Worm (Caenorhabditis elegans): ENCODE data around the gene C56E6.4.

Gene C56E6.4

DNA sequence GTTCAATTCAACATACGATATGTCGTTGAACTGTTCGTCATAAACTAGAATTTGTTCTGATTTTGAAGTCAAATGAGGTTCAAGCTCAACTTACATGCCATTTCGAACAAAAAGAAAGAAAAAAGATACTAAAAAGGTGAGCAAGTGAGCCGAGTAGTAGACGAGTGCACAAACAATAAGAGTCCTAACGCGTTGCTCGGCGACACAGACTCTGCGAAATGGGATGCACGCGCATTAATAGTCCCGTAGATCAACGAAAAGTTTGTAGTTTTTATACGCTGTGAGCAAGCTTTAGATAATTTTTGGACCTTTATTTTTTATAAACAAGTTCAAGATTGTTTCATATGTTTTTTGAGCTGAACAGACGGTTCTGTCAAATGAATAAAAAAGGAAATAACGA lies at the start of gene C56E6.4:
Gene C56E6.4, minus strand, starts transcription at position 101 of the 400 bp plus-strand sequence.
- TF ChIP-seq tab-1 (GFP tag; IDR thresholded peaks at IDR 0.05) (no peak), cog-1 (tag; optimal IDR thresholded peaks at IDR 0.05) (no peak), klf-2 (GFP tag; conservative IDR thresholded peaks at IDR 0.05) (no peak), flt-1 (GFP tag; IDR thresholded peaks at IDR 0.05) (no peak)

ce11 chrII:6575647-6576046 lies 47.1 kb upstream of the C56E6.4 start, which contains the start of gene sra-29:
Gene sra-29, minus strand, starts transcription at chrII:6575747.
- no peak for TF ChIP-seq ztf-29 (GFP tag; IDR thresholded peaks at IDR 0.05)
- TF ChIP-seq cog-1 (tag; optimal IDR thresholded peaks at IDR 0.05) = no peak
- TF ChIP-seq T22C8.4 (GFP tag; IDR thresholded peaks at IDR 0.05) = no peak
- no peak for TF ChIP-seq ztf-23 (GFP tag; IDR thresholded peaks at IDR 0.05)
- no peak for TF ChIP-seq ref-1 (GFP tag; conservative IDR thresholded peaks at IDR 0.05)
- no peak for TF ChIP-seq med-1 (GFP tag; optimal IDR thresholded peaks at IDR 0.05; ENCODE audit: insufficient read depth)
- TF ChIP-seq flt-1 (GFP tag; IDR thresholded peaks at IDR 0.05) = no peak
- TF ChIP-seq tab-1 (GFP tag; IDR thresholded peaks at IDR 0.05) = no peak
- TF ChIP-seq klf-2 (GFP tag; conservative IDR thresholded peaks at IDR 0.05) = no peak

DNA sequence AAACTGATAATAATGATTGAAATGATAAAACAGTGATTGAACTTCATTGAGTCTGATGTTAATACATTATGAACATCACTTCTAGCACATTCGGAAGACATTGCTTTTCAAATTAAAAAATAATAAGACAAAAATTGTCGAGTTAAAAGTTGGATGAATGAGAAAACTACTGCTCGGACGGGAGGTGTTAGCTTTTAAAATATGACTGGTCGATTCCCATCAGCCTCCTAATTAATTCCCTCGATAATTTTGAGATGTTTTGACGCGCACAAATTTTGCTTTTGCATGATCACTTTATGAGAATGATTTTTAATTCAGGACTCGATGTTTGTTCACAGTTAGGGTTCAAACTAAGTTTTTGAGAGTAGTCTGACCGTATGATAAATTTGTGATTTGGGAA lies 45.1 kb upstream of the C56E6.4 start, which contains the start of gene sra-28:
Gene sra-28, minus strand, starts transcription at position 101 of the 400 bp plus-strand sequence.
- TF ChIP-seq ztf-29 (GFP tag; IDR thresholded peaks at IDR 0.05) = no peak
- no peak for TF ChIP-seq cog-1 (tag; optimal IDR thresholded peaks at IDR 0.05)
- TF ChIP-seq T22C8.4 (GFP tag; IDR thresholded peaks at IDR 0.05) = no peak
- no peak for TF ChIP-seq klf-2 (GFP tag; conservative IDR thresholded peaks at IDR 0.05)
- TF ChIP-seq ref-1 (GFP tag; conservative IDR thresholded peaks at IDR 0.05) = no peak
- TF ChIP-seq med-1 (GFP tag; optimal IDR thresholded peaks at IDR 0.05; ENCODE audit: insufficient read depth) = no peak
- no peak for TF ChIP-seq flt-1 (GFP tag; IDR thresholded peaks at IDR 0.05)
- TF ChIP-seq tab-1 (GFP tag; IDR thresholded peaks at IDR 0.05) = no peak
- TF ChIP-seq ztf-23 (GFP tag; IDR thresholded peaks at IDR 0.05) = no peak

DNA sequence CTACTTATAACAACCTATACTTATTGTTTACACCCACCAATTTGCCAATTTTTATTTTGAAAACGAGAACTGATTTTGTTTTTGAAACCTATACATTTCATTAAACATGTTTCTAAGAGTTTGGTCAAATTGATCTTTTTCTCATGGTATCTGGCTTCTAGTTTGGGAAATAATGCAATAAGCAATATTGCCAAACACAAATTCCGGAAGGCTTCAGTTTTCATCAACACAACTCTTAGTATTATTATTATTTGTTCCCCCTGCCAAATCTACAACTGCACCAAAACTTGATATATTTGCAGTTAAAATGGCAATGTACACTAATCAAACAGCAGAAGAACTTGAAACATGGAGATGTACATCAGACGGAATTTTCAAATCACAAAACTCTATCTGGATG lies 40.2 kb upstream of the C56E6.4 start, which contains the start of gene sra-27:
Gene sra-27, plus strand, starts transcription at position 301 of the 400 bp plus-strand sequence.
- TF ChIP-seq klf-2 (GFP tag; conservative IDR thresholded peaks at IDR 0.05) = no peak

ce11 chrII:6566628-6567180 lies 38.2 kb upstream of the C56E6.4 start, which contains the start of the genes F18C5.5 and F18C5.9:
Gene F18C5.5, minus strand, starts transcription at chrII:6566728.
Gene F18C5.9, plus strand, starts transcription at chrII:6567130.
- TF ChIP-seq tab-1 (GFP tag; IDR thresholded peaks at IDR 0.05) = no peak
- TF ChIP-seq ztf-29 (GFP tag; IDR thresholded peaks at IDR 0.05) = no peak
- TF ChIP-seq med-1 (GFP tag; optimal IDR thresholded peaks at IDR 0.05; ENCODE audit: insufficient read depth) = no peak
- no peak for TF ChIP-seq cog-1 (tag; optimal IDR thresholded peaks at IDR 0.05)
- no peak for TF ChIP-seq T22C8.4 (GFP tag; IDR thresholded peaks at IDR 0.05)
- no peak for TF ChIP-seq klf-2 (GFP tag; conservative IDR thresholded peaks at IDR 0.05)
- no peak for TF ChIP-seq ref-1 (GFP tag; conservative IDR thresholded peaks at IDR 0.05)
- no peak for TF ChIP-seq flt-1 (GFP tag; IDR thresholded peaks at IDR 0.05)
- TF ChIP-seq ztf-23 (GFP tag; IDR thresholded peaks at IDR 0.05) = no peak

DNA sequence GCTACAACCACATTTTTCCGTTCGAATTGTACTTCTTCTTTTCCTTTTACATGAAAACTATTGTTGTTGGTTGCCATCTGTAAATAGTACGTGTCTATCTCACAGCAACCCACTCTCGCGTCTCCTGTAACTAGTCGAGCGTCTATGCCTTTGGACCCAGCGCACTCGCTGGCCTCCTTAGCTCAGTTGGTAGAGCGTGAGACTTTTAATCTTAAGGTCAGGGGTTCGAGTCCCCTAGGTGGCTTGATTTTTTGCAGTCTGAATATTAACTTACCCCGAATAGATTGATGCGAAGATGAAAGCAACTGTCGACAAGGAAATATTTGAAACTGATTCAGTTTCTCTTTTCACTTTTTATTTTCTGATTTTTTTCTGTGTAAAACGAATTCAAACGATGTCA lies 36.5 kb upstream of the C56E6.4 start, which contains the start of gene mpz-3:
Gene mpz-3, minus strand, starts transcription at position 320 of the 400 bp plus-strand sequence.
- no peak for TF ChIP-seq cog-1 (tag; optimal IDR thresholded peaks at IDR 0.05)
- peak; percentile 82; the same call in 1 of the 2 replicates for TF ChIP-seq tab-1 (GFP tag; IDR thresholded peaks at IDR 0.05)
- TF ChIP-seq flt-1 (GFP tag; IDR thresholded peaks at IDR 0.05) = peak; percentile 86
- TF ChIP-seq klf-2 (GFP tag; conservative IDR thresholded peaks at IDR 0.05) = no peak; the same call in none of the 2 replicates
- TF ChIP-seq med-1 (GFP tag; optimal IDR thresholded peaks at IDR 0.05; ENCODE audit: insufficient read depth) = peak; percentile 66
- peak; percentile 61 for TF ChIP-seq ref-1 (GFP tag; conservative IDR thresholded peaks at IDR 0.05)
- TF ChIP-seq ztf-29 (GFP tag; IDR thresholded peaks at IDR 0.05) = peak; percentile 56; the same call in 1 of the 2 replicates
- TF ChIP-seq T22C8.4 (GFP tag; IDR thresholded peaks at IDR 0.05) = peak; percentile 67; the same call in 1 of the 2 replicates
- peak; percentile 80; the same call in 1 of the 2 replicates for TF ChIP-seq ztf-23 (GFP tag; IDR thresholded peaks at IDR 0.05)

ce11 chrII:6563238-6563637 lies 34.7 kb upstream of the C56E6.4 start:
- TF ChIP-seq med-1 (GFP tag; optimal IDR thresholded peaks at IDR 0.05; ENCODE audit: insufficient read depth) (no peak), tab-1 (GFP tag; IDR thresholded peaks at IDR 0.05) (no peak), cog-1 (tag; optimal IDR thresholded peaks at IDR 0.05) (peak; percentile 13), ztf-29 (GFP tag; IDR thresholded peaks at IDR 0.05) (no peak), ref-1 (GFP tag; conservative IDR thresholded peaks at IDR 0.05) (no peak)

DNA sequence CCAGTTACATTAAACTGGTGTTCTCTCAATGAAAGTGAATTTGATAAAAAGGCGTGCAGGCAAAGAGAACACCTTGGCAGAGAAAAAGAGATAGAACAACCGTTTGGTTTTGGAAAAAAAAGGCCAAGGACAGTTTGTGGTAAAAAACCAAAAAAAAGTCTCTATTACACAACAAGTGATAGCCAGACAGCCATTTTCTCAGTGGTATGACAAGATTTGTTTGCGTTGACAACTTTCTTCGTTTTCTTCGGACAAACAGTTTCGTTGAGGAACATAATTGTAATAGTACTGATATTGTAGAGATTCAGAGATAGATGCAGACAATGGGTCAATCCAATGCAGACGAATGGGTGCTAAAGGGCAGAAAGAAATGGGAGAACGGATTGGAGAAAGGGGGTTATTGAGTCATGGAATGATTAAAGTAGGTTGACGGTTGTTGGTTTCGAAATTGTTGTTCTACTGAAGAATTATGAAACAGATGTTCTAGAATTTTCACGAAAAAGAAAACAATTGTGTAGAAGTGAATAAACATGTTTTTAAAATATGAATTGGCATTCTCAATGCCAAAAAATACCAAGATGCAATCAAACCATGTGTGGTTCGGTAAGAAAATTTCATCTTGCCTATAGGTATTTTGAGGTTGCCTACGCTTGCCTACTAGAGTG lies 33.8 kb upstream of the C56E6.4 start:
- TF ChIP-seq flt-1 (GFP tag; IDR thresholded peaks at IDR 0.05) = no peak
- no peak for TF ChIP-seq T22C8.4 (GFP tag; IDR thresholded peaks at IDR 0.05)
- no peak for TF ChIP-seq tab-1 (GFP tag; IDR thresholded peaks at IDR 0.05)
- 0 out of 2 replicates have a peak, but pooled peaks have one; percentile 50 for TF ChIP-seq ztf-23 (GFP tag; IDR thresholded peaks at IDR 0.05)
- TF ChIP-seq ref-1 (GFP tag; conservative IDR thresholded peaks at IDR 0.05) = no peak
- no peak for TF ChIP-seq cog-1 (tag; optimal IDR thresholded peaks at IDR 0.05)
- TF ChIP-seq ztf-29 (GFP tag; IDR thresholded peaks at IDR 0.05) = no peak
- TF ChIP-seq med-1 (GFP tag; optimal IDR thresholded peaks at IDR 0.05; ENCODE audit: insufficient read depth) = no peak

DNA sequence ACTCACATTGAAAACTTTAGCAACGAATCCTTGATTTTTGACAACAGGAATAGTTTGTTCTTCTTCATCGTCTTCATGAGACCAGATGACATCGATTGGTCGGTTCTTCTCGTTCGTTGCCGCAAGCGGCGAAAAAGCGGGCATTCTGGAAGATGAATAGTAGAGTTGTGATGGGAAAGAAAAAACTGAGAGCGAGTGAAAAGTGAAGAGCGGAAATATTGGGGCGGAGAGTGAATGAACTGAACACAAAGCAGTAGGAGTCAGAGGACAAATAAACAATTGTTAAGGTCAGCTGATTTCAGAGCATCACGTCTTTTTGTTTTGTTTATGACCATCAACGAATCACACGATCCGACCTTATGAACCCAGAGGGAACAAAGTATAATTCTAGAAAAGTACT lies 32.8 kb upstream of the C56E6.4 start, which contains the start of gene F18C5.10:
Gene F18C5.10, minus strand, starts transcription at position 145 of the 400 bp plus-strand sequence.
- no peak for TF ChIP-seq cog-1 (tag; optimal IDR thresholded peaks at IDR 0.05)

DNA sequence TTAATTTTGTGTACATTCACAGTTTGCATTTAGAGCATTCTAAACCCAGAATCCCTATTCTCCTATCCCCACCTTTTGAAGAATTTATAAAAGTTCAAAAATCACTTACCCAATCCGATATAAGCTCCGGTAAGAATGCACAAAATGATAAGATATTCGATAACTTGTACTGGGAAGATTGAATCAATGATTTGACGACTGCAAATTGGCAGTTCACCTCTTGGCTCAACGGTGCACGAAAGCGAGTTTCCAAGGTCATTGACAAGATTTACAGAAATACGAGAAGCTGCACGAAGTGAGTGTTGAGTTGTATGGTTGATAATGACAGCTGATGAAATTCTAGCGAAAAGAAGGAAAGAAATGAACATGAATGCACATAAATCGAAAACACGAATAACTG lies 31.8 kb upstream of the C56E6.4 start:
- TF ChIP-seq klf-2 (GFP tag; conservative IDR thresholded peaks at IDR 0.05) (no peak), T22C8.4 (GFP tag; IDR thresholded peaks at IDR 0.05) (no peak), cog-1 (tag; optimal IDR thresholded peaks at IDR 0.05) (no peak), med-1 (GFP tag; optimal IDR thresholded peaks at IDR 0.05; ENCODE audit: insufficient read depth) (no peak), ztf-29 (GFP tag; IDR thresholded peaks at IDR 0.05) (no peak), flt-1 (GFP tag; IDR thresholded peaks at IDR 0.05) (no peak), ref-1 (GFP tag; conservative IDR thresholded peaks at IDR 0.05) (no peak), tab-1 (GFP tag; IDR thresholded peaks at IDR 0.05) (no peak), ztf-23 (GFP tag; IDR thresholded peaks at IDR 0.05) (no peak)

Measured in whole organism, midembryonic.